Fruit fly (Drosophila melanogaster) whole organism, adult: ENCODE measurements around the gene CG32485.
A peak's percentile ranks its signal among the peaks of the same experiment; 100 is the strongest.

Source experiments
- CG11617 ChIP-seq: fragments of 200-800 bp; sonication (Bioruptor generic); optimal IDR thresholded peaks from 2 replicates; lab custom pipeline; 2017; ENCODE audit warnings: mild to moderate bottlenecking, missing biosample characterization, missing genetic modification reagents, missing genetic modification characterization
- CG14711 ChIP-seq: fragments of 200-800 bp; sonication (Bioruptor generic); optimal IDR thresholded peaks from 2 replicates; lab custom pipeline; 2018; ENCODE audit warnings: missing biosample characterization, mild to moderate bottlenecking, missing genetic modification characterization, moderate library complexity
- CG5204 ChIP-seq: fragments of 200-800 bp; sonication (Bioruptor generic); optimal IDR thresholded peaks from 2 replicates; lab custom pipeline; 2016; ENCODE audit warnings: missing biosample characterization, missing genetic modification characterization

DNA sequence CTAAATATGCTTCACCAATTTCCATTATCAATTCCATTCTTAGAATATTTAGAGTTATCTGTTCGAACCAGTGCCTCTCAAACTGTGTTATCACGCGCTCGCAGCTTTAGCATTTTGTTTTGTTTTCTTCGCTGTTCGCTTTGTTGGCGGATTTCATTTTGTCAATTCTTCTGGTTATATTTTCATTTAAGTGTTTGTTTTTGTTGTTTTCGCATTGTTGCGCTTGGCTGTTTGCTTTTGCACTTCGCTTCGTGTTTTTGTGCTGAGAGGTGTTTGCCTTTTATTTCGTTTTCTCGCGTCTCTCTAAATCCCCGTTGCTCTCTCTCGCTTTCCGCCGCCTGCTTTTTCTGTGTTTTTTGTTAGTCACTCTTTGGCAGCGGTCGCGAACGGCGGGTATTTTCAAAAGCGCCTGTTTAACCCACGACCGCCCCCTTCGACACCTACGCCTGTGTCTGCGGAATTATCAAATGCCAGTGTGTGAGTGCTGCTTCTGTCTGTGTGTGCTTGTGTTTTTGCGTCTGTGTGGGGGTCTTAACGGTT is 27.5 kb downstream of the CG32485 start:
- peak; percentile 33 for TF ChIP-seq CG14711 (tag; lab: Kevin White, UChicago)
- peak; percentile 26 for TF ChIP-seq CG11617
- TF ChIP-seq CG5204 (GFP tag; lab: Kevin White, UChicago), result peak; percentile 18
